Fruit fly (Drosophila melanogaster) whole organism, embryonic: ENCODE results near the gene Tfb4.

ENCODE experiments used
- Antp ChIP-seq: fragments of 200-800 bp; sonication (Bioruptor generic); optimal IDR thresholded peaks from 3 replicates; lab custom pipeline; 2016; ENCODE audit warnings: missing biosample characterization, missing genetic modification characterization
- CG10321 ChIP-seq: fragments of 200-800 bp; sonication (Bioruptor generic); IDR thresholded peaks from 2 replicates; pipeline ENCODE4 v1.3.6; 2022; ENCODE audit warnings: missing biosample characterization, missing genetic modification characterization
- CG10654 ChIP-seq: fragments of 200-800 bp; sonication (Bioruptor generic); optimal IDR thresholded peaks from 2 replicates; lab custom pipeline; 2016; ENCODE audit warnings: missing biosample characterization, missing genetic modification characterization
- CG11723 ChIP-seq: fragments of 200-800 bp; sonication (Bioruptor generic); optimal IDR thresholded peaks from 2 replicates; lab custom pipeline; 2017; ENCODE audit warnings: missing biosample characterization, mild to moderate bottlenecking, missing genetic modification characterization
- CG13624 ChIP-seq: fragments of 200-800 bp; sonication (Bioruptor generic); optimal IDR thresholded peaks from 2 replicates; lab custom pipeline; 2016; ENCODE audit warnings: missing biosample characterization, missing genetic modification characterization
- CG14965 ChIP-seq: fragments of 200-800 bp; sonication (Bioruptor generic); optimal IDR thresholded peaks from 2 replicates; lab custom pipeline; 2016; ENCODE audit warnings: missing biosample characterization, missing genetic modification characterization, borderline replicate concordance
- CG17186 ChIP-seq: fragments of 200-800 bp; sonication (Bioruptor generic); optimal IDR thresholded peaks from 3 replicates; lab custom pipeline; 2017; ENCODE audit warnings: missing biosample characterization, missing genetic modification reagents, missing genetic modification characterization
- CG2712 ChIP-seq: fragments of 200-800 bp; optimal IDR thresholded peaks from 3 replicates; lab custom pipeline; 2019; ENCODE audit warnings: missing biosample characterization, mild to moderate bottlenecking, missing genetic modification characterization, moderate library complexity
- CG30431 ChIP-seq: fragments of 200-800 bp; sonication (Bioruptor generic); optimal IDR thresholded peaks from 2 replicates; lab custom pipeline; 2017; ENCODE audit warnings: missing biosample characterization, missing genetic modification characterization
- CG4707 ChIP-seq: fragments of 200-800 bp; sonication (Bioruptor generic); optimal IDR thresholded peaks from 2 replicates; lab custom pipeline; 2018; ENCODE audit warnings: missing biosample characterization, mild to moderate bottlenecking, missing genetic modification characterization, moderate library complexity
- CG5245 ChIP-seq: fragments of 200-800 bp; sonication (Bioruptor generic); optimal IDR thresholded peaks from 3 replicates; lab custom pipeline; 2016; ENCODE audit warnings: missing biosample characterization, missing genetic modification characterization
- CG6791 ChIP-seq: fragments of 200-800 bp; sonication (Bioruptor generic); IDR thresholded peaks from 3 replicates; pipeline ENCODE4 v1.3.6; 2022; ENCODE audit warnings: missing biosample characterization, missing genetic modification characterization; ENCODE audit not compliant: partially characterized antibody
- CG8388 ChIP-seq: fragments of 200-800 bp; sonication (Bioruptor generic); optimal IDR thresholded peaks from 2 replicates; lab custom pipeline; 2019; ENCODE audit warnings: missing biosample characterization, mild to moderate bottlenecking, missing genetic modification characterization, moderate library complexity
- CG9932 ChIP-seq: fragments of 200-800 bp; sonication (Bioruptor generic); IDR thresholded peaks from 2 replicates; pipeline ENCODE4 v1.3.6; 2022; ENCODE audit warnings: missing biosample characterization, missing genetic modification characterization
- Dip2 ChIP-seq: fragments of 200-800 bp; sonication (Bioruptor generic); IDR thresholded peaks from 2 replicates; pipeline ENCODE4 v1.3.6; 2022; ENCODE audit warnings: missing biosample characterization, missing genetic modification characterization
- ERR ChIP-seq: fragments of 200-800 bp; sonication (Bioruptor generic); optimal IDR thresholded peaks from 2 replicates; lab custom pipeline; 2016; ENCODE audit warnings: missing biosample characterization, missing genetic modification characterization
- Eip74EF ChIP-seq, 2 experiments: fragments of 200-800 bp in 1 of 2; fragments of >200 bp in 1 of 2; sonication (Bioruptor generic) in 1 of 2; optimal IDR thresholded peaks; 2 replicates each; lab custom pipeline; 2017 to 2019; ENCODE audit warnings: missing biosample characterization in 2 of 2, missing genetic modification characterization in 2 of 2, mild to moderate bottlenecking in 1 of 2, moderate library complexity in 1 of 2
- HHEX ChIP-seq: fragments of 200-800 bp; sonication (Bioruptor generic); optimal IDR thresholded peaks from 3 replicates; lab custom pipeline; 2017; ENCODE audit warnings: missing biosample characterization, mild to moderate bottlenecking, missing genetic modification characterization, missing genetic modification reagents
- Hr78 ChIP-seq, 2 experiments: fragments of 200-800 bp in 1 of 2; fragments of >200 bp in 1 of 2; sonication (Bioruptor generic) in 1 of 2; optimal IDR thresholded peaks; 2 replicates each; lab custom pipeline; 2017 to 2019; ENCODE audit warnings: missing biosample characterization in 2 of 2, missing genetic modification characterization in 2 of 2, mild to moderate bottlenecking in 1 of 2, moderate library complexity in 1 of 2
- Hsf ChIP-seq: fragments of 200-800 bp; sonication (Bioruptor generic); optimal IDR thresholded peaks from 3 replicates; lab custom pipeline; 2016; ENCODE audit warnings: missing biosample characterization, missing genetic modification characterization
- Nf-YB ChIP-seq: fragments of 200-800 bp; sonication (Bioruptor generic); optimal IDR thresholded peaks from 3 replicates; lab custom pipeline; 2019; ENCODE audit warnings: missing biosample characterization, mild to moderate bottlenecking, missing genetic modification characterization, moderate library complexity
- Nf-YC ChIP-seq: fragments of 200-800 bp; optimal IDR thresholded peaks from 3 replicates; lab custom pipeline; 2019; ENCODE audit warnings: missing biosample characterization, mild to moderate bottlenecking, missing genetic modification characterization, moderate library complexity
- Optix ChIP-seq: fragments of 200-800 bp; sonication (Bioruptor generic); IDR thresholded peaks from 3 replicates; pipeline ENCODE4 v1.3.6; 2022; ENCODE audit warnings: missing biosample characterization, missing genetic modification characterization
- Ptx1 ChIP-seq: fragments of 200-800 bp; sonication (Bioruptor generic); IDR thresholded peaks from 2 replicates; pipeline ENCODE4 v1.3.6; 2022; ENCODE audit warnings: missing biosample characterization, missing genetic modification characterization
- Rx ChIP-seq: fragments of 200-800 bp; sonication (Bioruptor generic); IDR thresholded peaks from 2 replicates; pipeline ENCODE4 v1.3.6; 2022; ENCODE audit warnings: missing biosample characterization, missing genetic modification characterization
- Vsx1 ChIP-seq: fragments of 200-800 bp; sonication (Bioruptor generic); optimal IDR thresholded peaks from 2 replicates; lab custom pipeline; 2017; ENCODE audit warnings: missing biosample characterization, mild to moderate bottlenecking, missing genetic modification characterization, missing genetic modification reagents
- Xbp1 ChIP-seq: fragments of 200-800 bp; sonication (Bioruptor generic); optimal IDR thresholded peaks from 3 replicates; lab custom pipeline; 2016; ENCODE audit warnings: missing biosample characterization, mild to moderate bottlenecking, missing genetic modification characterization
- ap ChIP-seq: fragments of 200-800 bp; sonication (Bioruptor generic); IDR thresholded peaks from 2 replicates; pipeline ENCODE4 v1.3.6; 2022; ENCODE audit warnings: missing biosample characterization, missing genetic modification characterization
- ase ChIP-seq: fragments of 200-800 bp; sonication (Bioruptor generic); IDR thresholded peaks from 3 replicates; pipeline ENCODE4 v1.3.6; 2022; ENCODE audit warnings: missing biosample characterization, missing genetic modification characterization
- ash1 ChIP-seq: fragments of 200-800 bp; sonication (Bioruptor generic); optimal IDR thresholded peaks from 2 replicates; lab custom pipeline; 2018; ENCODE audit warnings: missing biosample characterization, mild to moderate bottlenecking, missing genetic modification characterization
- ato ChIP-seq: fragments of 200-800 bp; sonication (Bioruptor generic); IDR thresholded peaks from 2 replicates; pipeline ENCODE4 v1.3.6; 2022; ENCODE audit warnings: missing biosample characterization, missing genetic modification characterization; ENCODE audit not compliant: partially characterized antibody
- chinmo ChIP-seq: fragments of 200-800 bp; sonication (Bioruptor generic); IDR thresholded peaks from 4 replicates; pipeline ENCODE4 v1.3.6; 2022; ENCODE audit warnings: missing biosample characterization, missing genetic modification characterization; ENCODE audit not compliant: partially characterized antibody
- chm ChIP-seq: fragments of 200-800 bp; sonication (Bioruptor generic); IDR thresholded peaks from 2 replicates; pipeline ENCODE4 v1.3.6; 2022; ENCODE audit warnings: missing biosample characterization, missing genetic modification characterization
- corto ChIP-seq: fragments of 200-800 bp; sonication (Bioruptor generic); optimal IDR thresholded peaks from 2 replicates; lab custom pipeline; 2016; ENCODE audit warnings: missing biosample characterization, mild to moderate bottlenecking, missing genetic modification characterization, moderate library complexity
- esg ChIP-seq: fragments of 200-800 bp; sonication (Bioruptor generic); conservative IDR thresholded peaks from 2 replicates; pipeline ENCODE4 v1.3.6; 2022; ENCODE audit warnings: missing biosample characterization, missing genetic modification characterization
- exex ChIP-seq: fragments of 200-800 bp; sonication (Bioruptor generic); optimal IDR thresholded peaks from 4 replicates; lab custom pipeline; 2018; ENCODE audit warnings: missing biosample characterization, mild to moderate bottlenecking, missing genetic modification characterization, moderate library complexity
- gcm ChIP-seq: fragments of 200-800 bp; sonication (Bioruptor generic); optimal IDR thresholded peaks from 2 replicates; lab custom pipeline; 2019; ENCODE audit warnings: missing biosample characterization, mild to moderate bottlenecking, missing genetic modification characterization, moderate library complexity
- grn ChIP-seq: fragments of 200-800 bp; sonication (Bioruptor generic); optimal IDR thresholded peaks from 3 replicates; lab custom pipeline; 2017; ENCODE audit warnings: missing biosample characterization, missing genetic modification characterization
- ham ChIP-seq: fragments of 200-800 bp; sonication (Bioruptor generic); IDR thresholded peaks from 2 replicates; pipeline ENCODE4 v1.3.6; 2022; ENCODE audit warnings: missing biosample characterization, missing genetic modification characterization
- kah ChIP-seq: fragments of 200-800 bp; sonication (Bioruptor generic); optimal IDR thresholded peaks from 2 replicates; lab custom pipeline; 2018; ENCODE audit warnings: missing biosample characterization, mild to moderate bottlenecking, missing genetic modification characterization
- knrl ChIP-seq: fragments of 200-800 bp; sonication (Bioruptor generic); IDR thresholded peaks from 3 replicates; pipeline ENCODE4 v1.3.6; 2022; ENCODE audit warnings: missing biosample characterization, missing genetic modification characterization; ENCODE audit not compliant: partially characterized antibody
- p53 ChIP-seq: fragments of 200-800 bp; sonication (Bioruptor generic); optimal IDR thresholded peaks from 2 replicates; lab custom pipeline; 2016; ENCODE audit warnings: missing biosample characterization, missing genetic modification characterization
- psq ChIP-seq: fragments of 200-800 bp; sonication (Bioruptor generic); optimal IDR thresholded peaks from 2 replicates; lab custom pipeline; 2017; ENCODE audit warnings: missing biosample characterization, missing genetic modification characterization
- sd ChIP-seq: fragments of 200-800 bp; sonication (Bioruptor generic); optimal IDR thresholded peaks from 3 replicates; lab custom pipeline; 2018; ENCODE audit warnings: missing biosample characterization, mild to moderate bottlenecking, missing genetic modification characterization, moderate library complexity
- sens ChIP-seq: fragments of 200-800 bp; sonication (Bioruptor generic); peaks from one replicate; lab custom pipeline; 2016; ENCODE audit warnings: missing biosample characterization, missing genetic modification characterization
- sqz ChIP-seq: fragments of 200-800 bp; sonication (Bioruptor generic); optimal IDR thresholded peaks from 3 replicates; lab custom pipeline; 2018; ENCODE audit warnings: missing biosample characterization, mild to moderate bottlenecking, missing genetic modification characterization
- stc ChIP-seq: fragments of 200-800 bp; sonication (Bioruptor generic); IDR thresholded peaks from 2 replicates; pipeline ENCODE4 v1.3.6; 2022; ENCODE audit warnings: missing biosample characterization, missing genetic modification characterization
- trem ChIP-seq: fragments of 200-800 bp; optimal IDR thresholded peaks from 3 replicates; lab custom pipeline; 2019; ENCODE audit warnings: missing biosample characterization, mild to moderate bottlenecking, missing genetic modification characterization, moderate library complexity

Tfb4 gene

dm6 chr2L:1118880-1119809, 31.3 kb downstream of the Tfb4 start (continued):
- TF ChIP-seq stc (GFP tag; lab: Robert Waterston, UW) (peak; percentile 64), gcm (GFP tag; lab: Kevin White, UChicago) (peak; percentile 52), CG9932 (peak; percentile 78), psq (GFP tag; lab: Kevin White, UChicago) (peak; percentile 7), CG17186 (GFP tag; lab: Kevin White, UChicago) (no peak), sqz (no peak), Xbp1 (GFP tag; lab: Kevin White, UChicago) (peak; percentile 71), ase (GFP tag; lab: Robert Waterston, UW) (peak; percentile 55; the same call in 1 of the 3 replicates), CG14965 (GFP tag; lab: Kevin White, UChicago) (no peak), exex (tag; lab: Kevin White, UChicago) (peak; percentile 52), Vsx1 (GFP tag; lab: Kevin White, UChicago) (peak; percentile 33), Eip74EF (GFP tag; optimal IDR thresholded peaks at IDR 0.05; lab: Kevin White, UChicago) (no peak), CG2712 (tag; lab: Kevin White, UChicago) (peak; percentile 65), Dip2 (GFP tag; lab: Robert Waterston, UW) (no peak), Rx (GFP tag; lab: Robert Waterston, UW) (peak; percentile 50), corto (peak; percentile 87), knrl (GFP tag; lab: Robert Waterston, UW) (0 out of 3 replicates have a peak, but pooled peaks have one; percentile 24), CG4707 (GFP tag; lab: Kevin White, UChicago) (no peak), Hsf (GFP tag; lab: Kevin White, UChicago) (peak; percentile 80), Ptx1 (GFP tag; lab: Robert Waterston, UW) (peak; percentile 84), Optix (GFP tag; lab: Robert Waterston, UW) (peak; percentile 51; the same call in 1 of the 3 replicates), p53 (no peak), chm (peak; percentile 59; the same call in 1 of the 2 replicates), CG11723 (GFP tag; lab: Kevin White, UChicago) (no peak), CG10321 (GFP tag; lab: Robert Waterston, UW) (no peak), CG6791 (GFP tag; lab: Robert Waterston, UW) (no peak), Hr78 (GFP tag; optimal IDR thresholded peaks at IDR 0.05; lab: Kevin White, UChicago) (peak in 1 of 2 experiments; percentile 54), CG30431 (peak; percentile 40), sd (peak; percentile 49), esg (peak; percentile 59), ham (GFP tag; lab: Robert Waterston, UW) (no peak), CG5245 (GFP tag; lab: Kevin White, UChicago) (peak; percentile 44), Antp (peak; percentile 21), CG10654 (peak; percentile 54), kah (GFP tag; lab: Kevin White, UChicago) (peak; percentile 3), grn (peak; percentile 92), trem (tag; lab: Kevin White, UChicago) (no peak), chinmo (peak; percentile 76; the same call in 2 of the 4 replicates), ash1 (GFP tag; lab: Kevin White, UChicago) (no peak), ato (no peak), HHEX (peak; percentile 65), ERR (GFP tag; lab: Kevin White, UChicago) (peak; percentile 1), Nf-YB (GFP tag; lab: Kevin White, UChicago) (peak; percentile 33), CG13624 (GFP tag; lab: Kevin White, UChicago) (peak; percentile 74), ap (peak; percentile 82), sens (GFP tag; lab: Kevin White, UChicago) (peak; percentile 93), CG8388 (GFP tag; lab: Kevin White, UChicago) (peak; percentile 55), Nf-YC (tag; lab: Kevin White, UChicago) (peak; percentile 6)
